Worm (Caenorhabditis elegans): ENCODE measurements around the gene irg-6.

DNA sequence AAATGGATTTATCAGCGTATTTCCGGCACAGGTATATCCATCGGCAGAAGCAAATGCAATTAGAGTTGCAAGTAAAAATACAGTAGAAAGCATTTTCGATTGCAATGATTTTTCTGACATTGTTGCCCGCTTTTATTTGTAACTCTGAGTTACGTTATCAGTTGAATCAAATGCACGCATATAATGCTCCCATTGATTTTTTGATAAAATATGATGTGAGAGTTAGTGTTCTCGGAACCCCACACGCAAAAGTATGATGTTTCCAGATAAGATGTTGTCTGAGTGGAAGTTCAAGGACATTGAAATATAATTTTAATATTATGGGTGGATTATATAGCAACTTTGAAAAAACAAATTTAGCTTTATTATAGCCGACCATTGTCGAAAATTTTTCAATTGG is 2.8 kb downstream of the irg-6 start, which contains the start of gene K08D8.5:
- no peak for TF ChIP-seq nhr-6 (tag; optimal IDR thresholded peaks at IDR 0.05)
- no peak for TF ChIP-seq nhr-12 (tag; optimal IDR thresholded peaks at IDR 0.05)
- no peak for TF ChIP-seq snpc-4 (tag; optimal IDR thresholded peaks at IDR 0.05)
- no peak for TF ChIP-seq unc-62 (GFP tag; optimal IDR thresholded peaks at IDR 0.05)
- no peak for TF ChIP-seq nhr-21 (tag; optimal IDR thresholded peaks at IDR 0.05)
- TF ChIP-seq ztf-11 (tag; optimal IDR thresholded peaks at IDR 0.05) = no peak
- no peak for TF ChIP-seq skn-1 (tag; optimal IDR thresholded peaks at IDR 0.05)
- TF ChIP-seq sma-3 (GFP tag; optimal IDR thresholded peaks at IDR 0.05) = no peak

Data from whole organism, L2 larva.